Fruit fly (Drosophila melanogaster) S2 (cell line): Measurements from ENCODE around the gene Pde1c.

Experiments
- CG8478 ChIP-seq: fragments of >200 bp; optimal IDR thresholded peaks from 2 replicates; lab custom pipeline; 2018
- CTCF ChIP-seq, 2 experiments: fragments of >200 bp; optimal IDR thresholded peaks; 2 replicates each; lab custom pipeline; 2018

Pde1c gene

DNA sequence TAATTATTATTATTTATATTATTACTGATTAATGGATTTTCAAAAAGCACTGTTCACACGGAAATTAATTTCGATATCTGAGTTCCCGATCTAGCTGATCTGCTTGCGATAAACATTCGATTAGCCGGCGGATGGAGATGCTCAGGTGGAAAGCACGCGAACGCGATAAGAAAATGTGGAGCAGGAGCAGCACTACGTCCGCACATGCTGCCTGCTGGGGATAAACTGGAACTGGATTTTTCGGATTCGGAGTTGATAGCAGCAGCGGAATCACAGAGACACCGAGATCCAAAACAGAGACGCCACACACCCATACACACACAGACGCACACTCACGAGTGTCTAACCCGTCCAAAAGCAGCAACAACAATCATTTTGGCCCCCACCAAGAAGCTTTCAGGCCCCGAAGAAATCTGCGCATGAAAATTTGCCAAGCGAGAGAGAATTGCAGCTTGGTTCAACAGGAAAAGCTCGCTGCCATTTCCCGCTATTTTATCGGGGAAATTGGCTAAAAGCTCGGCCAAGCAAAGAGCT lies 54.1 kb downstream of the Pde1c start:
- TF ChIP-seq CTCF (optimal IDR thresholded peaks at IDR 0.05; lab: Kevin White, UChicago): no peak
- TF ChIP-seq CG8478 (lab: Kevin White, UChicago): no peak

DNA sequence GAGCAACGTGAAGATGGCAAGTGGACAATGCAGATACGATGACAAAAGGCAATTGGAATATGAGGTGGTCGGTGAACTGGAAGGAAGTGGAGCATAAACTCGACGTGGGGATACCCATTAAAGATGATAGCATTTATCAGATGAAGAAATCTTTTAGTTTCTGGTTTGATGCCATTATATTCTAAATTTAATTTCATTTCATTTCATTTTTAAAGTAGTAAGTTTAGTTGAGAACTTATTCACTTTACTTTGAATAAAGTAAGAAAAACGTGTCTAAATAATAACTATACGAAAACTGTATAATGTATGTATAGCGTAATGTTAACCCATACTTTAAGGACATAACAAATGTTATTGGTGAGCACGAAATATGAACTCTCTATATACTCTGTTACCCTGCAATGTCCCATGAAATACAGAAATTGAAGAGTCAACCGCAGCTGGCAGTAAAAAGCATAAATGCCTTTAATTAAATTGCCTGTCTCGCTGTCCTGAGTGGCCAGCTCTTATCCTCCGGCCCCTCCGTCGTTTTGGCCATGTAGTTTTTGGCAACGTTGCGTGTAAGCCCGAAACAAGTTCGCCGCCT lies 57.4 kb downstream of the Pde1c start:
- no peak for TF ChIP-seq CTCF (optimal IDR thresholded peaks at IDR 0.05; lab: Kevin White, UChicago)
- TF ChIP-seq CG8478 (lab: Kevin White, UChicago): no peak

DNA sequence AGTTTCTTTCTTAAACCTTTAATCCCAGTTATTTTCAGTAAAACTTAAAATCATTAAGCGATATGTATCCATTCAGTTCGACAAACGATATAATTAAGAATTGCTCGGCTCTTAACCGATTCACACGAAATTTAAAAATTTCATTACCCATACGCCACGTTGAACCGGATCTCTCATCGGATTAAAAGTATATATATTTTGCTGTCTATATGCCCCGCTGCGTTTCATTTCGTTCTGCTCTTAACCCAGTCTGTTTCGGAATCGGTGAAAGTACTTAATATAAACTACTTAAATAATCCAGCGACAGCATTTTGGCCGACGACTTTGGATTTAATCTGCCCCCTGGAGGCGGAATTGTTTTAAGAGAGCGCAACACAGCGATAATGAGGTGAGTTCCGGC lies 75.2 kb downstream of the Pde1c start, which contains the start of gene CG42751:
Gene CG42751 (plus strand): TSS at position 301 of the 400 bp plus-strand sequence.
- no peak for TF ChIP-seq CTCF (optimal IDR thresholded peaks at IDR 0.05; lab: Kevin White, UChicago)
- TF ChIP-seq CG8478 (lab: Kevin White, UChicago): no peak

DNA sequence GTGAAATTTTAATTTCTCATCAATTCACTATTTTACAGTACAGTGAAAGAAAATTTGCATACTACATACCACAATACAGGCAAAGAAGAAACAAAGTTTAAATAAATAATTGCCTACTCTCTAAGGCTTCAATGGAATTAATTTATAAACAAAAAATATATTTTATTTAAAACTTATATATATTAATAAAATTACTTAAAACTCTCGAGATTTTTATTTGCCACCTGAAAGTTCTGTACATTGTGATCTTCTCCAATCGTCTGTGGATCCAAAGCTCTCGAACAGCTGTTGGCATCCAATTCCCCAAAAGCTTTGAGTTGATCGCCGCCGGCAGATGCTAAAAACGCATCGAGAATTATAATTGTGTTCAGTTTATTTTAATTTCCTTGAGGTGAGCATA lies 78.7 kb downstream of the Pde1c start, which contains the start of gene Mal-B2:
Gene Mal-B2 (plus strand): TSS at position 301 of the 400 bp plus-strand sequence.
- TF ChIP-seq CG8478 (lab: Kevin White, UChicago): no peak
- no peak for TF ChIP-seq CTCF (optimal IDR thresholded peaks at IDR 0.05; lab: Kevin White, UChicago)

DNA sequence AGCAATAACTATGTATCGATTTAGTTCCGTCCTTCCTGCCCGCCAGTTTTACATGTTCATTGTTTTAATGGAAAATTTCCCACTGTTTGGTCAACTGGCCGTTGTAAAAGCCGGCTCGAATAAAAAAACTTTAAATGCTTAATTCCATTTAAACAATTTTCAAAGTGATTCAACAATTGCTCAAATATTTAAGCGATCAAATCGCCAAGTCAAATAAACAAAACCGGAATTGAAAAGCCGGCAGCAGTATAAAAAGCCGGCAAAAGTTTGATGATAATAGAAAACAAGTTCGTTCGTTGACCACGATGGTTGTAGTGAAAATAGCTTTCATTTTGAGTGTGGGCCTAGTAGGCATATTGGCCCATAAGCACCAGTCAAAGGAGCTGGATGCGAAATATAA lies 81.4 kb downstream of the Pde1c start, which contains the start of gene Mal-B1:
Gene Mal-B1 (plus strand): TSS at position 301 of the 400 bp plus-strand sequence.
- TF ChIP-seq CG8478 (lab: Kevin White, UChicago) (no peak), CTCF (optimal IDR thresholded peaks at IDR 0.05; lab: Kevin White, UChicago) (no peak)

DNA sequence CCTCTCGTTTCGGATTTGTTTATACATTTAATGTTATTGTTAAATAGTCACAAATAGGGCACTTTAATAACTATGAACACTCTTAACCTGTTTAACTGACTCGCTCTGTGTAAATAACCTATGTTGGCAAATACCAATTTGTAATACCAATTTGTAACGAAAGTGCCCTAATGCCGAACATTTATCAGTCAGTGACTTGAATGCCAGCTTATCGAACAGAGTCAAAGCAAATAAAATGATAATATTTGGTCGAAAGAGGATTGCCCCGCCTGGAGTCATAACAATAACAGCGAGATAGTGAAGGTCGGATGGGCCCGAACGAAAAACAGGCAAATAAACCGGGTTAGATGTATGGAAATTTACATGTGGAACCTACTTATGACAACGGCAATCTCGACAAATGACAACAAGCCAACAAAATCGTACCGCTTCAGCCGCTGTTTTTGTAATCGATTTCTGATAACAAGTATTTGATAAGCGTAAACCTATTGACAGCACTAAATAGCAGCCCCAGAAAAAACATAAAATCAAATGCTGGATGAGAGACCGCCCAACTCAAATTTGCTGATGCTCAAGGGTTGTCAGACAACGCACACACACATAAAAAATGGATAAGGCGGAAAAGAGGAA lies 83.1 kb downstream of the Pde1c start:
- TF ChIP-seq CTCF (optimal IDR thresholded peaks at IDR 0.05; lab: Kevin White, UChicago): no peak
- TF ChIP-seq CG8478 (lab: Kevin White, UChicago): no peak

DNA sequence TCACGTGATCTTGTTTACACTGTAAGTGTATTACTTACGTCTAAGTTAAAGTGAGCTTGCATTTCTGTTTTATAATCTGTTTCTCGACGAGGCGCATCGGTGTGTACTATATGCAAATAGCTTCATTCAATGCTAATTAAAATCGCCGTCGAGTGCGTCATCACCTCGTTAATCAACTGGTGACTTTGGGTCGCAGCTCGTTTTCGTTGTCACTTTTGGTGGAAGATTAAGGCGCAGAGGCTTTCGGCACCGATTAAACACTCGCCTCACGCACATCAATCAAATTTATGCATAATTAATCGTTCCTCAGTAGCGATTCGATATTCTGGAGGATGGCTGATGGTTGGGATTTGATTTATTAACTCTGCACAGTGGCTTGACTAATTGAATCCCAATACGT lies 84.1 kb downstream of the Pde1c start:
- TF ChIP-seq CTCF (optimal IDR thresholded peaks at IDR 0.05; lab: Kevin White, UChicago) (no peak), CG8478 (lab: Kevin White, UChicago) (no peak)

DNA sequence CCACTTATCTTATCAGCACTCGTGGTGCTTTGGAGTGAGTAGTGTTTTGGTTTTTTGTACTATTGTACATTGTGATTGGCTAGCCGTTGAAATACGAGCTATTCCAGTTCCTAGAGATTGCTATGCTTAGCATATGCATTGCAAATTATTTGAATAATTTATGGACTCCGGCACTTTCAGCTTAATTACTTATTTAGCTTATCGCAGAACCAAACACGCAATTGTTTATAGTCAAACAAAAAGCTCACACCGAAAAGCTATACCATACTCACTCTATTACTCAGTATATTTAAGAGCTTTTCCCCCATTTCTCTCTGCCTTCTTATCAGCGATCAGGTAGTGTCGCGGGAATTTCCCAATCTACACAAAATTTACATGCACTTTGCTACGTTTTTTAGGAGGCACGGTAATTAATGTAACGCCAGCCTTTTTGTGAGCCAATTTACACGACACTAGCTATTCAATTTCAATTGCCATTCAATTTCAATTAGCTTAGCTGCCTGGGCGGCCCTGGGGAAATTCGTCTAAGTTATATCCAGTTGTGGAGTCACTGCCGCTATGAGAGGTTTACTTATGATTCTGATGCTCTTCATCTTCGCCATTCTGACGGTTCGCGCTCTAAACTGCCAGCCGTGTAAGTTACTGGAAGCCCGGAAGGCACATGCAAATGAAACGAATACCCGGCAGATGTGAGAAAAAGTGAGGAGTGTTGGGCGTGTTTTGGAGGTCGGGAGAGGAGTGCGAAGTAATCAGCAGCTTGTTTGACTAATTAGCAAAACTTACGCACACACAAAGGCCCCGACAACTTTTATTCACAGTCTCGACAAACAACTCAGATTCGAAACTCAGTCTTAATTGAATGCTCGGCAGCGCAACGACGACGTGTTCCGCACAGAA lies 85.8 kb downstream of the Pde1c start, which contains the start of the genes CG44008, CG14933, CG46426 and CG42486:
Gene CG44008 (minus strand): TSS at position 155 of the 897 bp plus-strand sequence.
Gene CG14933 (plus strand): TSS at position 538 of the 897 bp plus-strand sequence.
Gene CG46426 (plus strand): TSS at position 538 of the 897 bp plus-strand sequence.
Gene CG42486 (plus strand): TSS at position 847 of the 897 bp plus-strand sequence.
- TF ChIP-seq CTCF (optimal IDR thresholded peaks at IDR 0.05; lab: Kevin White, UChicago) (no peak), CG8478 (lab: Kevin White, UChicago) (no peak)

DNA sequence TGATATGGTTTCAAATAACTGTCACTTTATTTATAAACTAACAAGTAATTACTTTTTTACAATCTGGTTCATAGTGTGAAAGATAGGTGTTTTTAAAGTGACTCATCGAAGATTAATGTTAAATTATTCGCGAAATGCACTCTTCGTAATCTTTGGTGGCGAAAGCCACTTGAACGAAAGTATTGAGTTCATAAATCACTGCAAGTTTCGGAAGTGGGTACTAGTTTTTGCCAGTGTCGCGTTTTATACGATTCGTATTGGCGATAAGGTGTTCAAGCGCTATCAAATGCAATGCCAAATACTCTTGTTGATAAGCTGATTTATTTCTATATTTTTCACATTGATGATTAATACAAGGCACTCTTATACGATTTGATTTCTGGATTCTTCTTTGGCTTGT lies 86.8 kb downstream of the Pde1c start:
- TF ChIP-seq CG8478 (lab: Kevin White, UChicago): no peak
- TF ChIP-seq CTCF (optimal IDR thresholded peaks at IDR 0.05; lab: Kevin White, UChicago): no peak

DNA sequence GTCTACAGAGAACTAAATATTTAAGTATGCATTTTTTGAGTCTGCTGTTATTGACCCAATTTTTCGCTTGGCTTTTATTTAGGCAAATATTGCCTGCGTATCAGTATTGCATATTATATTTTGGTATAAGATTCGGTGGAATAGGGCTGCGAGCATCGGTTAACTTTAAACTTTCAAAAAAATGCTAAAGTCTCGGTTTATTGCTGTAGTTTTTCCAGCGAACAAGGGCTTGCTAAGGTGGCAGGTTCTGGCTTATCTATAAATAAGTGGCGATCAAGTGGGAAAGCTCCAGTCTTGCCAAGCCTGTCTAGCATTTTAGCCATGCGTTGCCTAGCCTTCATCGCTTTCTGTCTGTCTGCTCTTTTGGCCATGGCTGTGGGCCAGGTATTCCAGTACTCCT lies 88.0 kb downstream of the Pde1c start, which contains the start of gene CG31704:
Gene CG31704 (plus strand): TSS at position 301 of the 400 bp plus-strand sequence.
- TF ChIP-seq CG8478 (lab: Kevin White, UChicago) (no peak), CTCF (optimal IDR thresholded peaks at IDR 0.05; lab: Kevin White, UChicago) (no peak)

DNA sequence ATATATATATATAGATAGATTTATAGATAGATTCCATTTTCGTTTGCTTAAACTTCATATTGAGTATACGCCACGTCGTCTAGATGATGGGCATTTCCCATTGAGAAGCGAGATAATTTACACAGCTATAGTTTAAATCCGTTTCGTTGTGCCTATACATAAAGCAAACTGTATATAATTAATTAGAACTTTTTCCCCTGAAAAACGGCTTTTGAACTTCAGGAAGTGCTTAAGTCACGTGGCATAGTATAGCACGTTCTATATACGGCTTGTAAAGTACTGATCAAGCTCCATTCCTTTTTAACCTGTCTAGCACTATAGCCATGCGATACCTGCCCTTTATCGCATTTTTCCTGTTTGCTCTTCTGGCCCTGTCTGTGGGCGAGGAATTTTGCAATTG lies 88.8 kb downstream of the Pde1c start, which contains the start of gene Sfp33A3:
Gene Sfp33A3 (plus strand): TSS at position 301 of the 400 bp plus-strand sequence.
- TF ChIP-seq CTCF (optimal IDR thresholded peaks at IDR 0.05; lab: Kevin White, UChicago) (no peak), CG8478 (lab: Kevin White, UChicago) (no peak)

DNA sequence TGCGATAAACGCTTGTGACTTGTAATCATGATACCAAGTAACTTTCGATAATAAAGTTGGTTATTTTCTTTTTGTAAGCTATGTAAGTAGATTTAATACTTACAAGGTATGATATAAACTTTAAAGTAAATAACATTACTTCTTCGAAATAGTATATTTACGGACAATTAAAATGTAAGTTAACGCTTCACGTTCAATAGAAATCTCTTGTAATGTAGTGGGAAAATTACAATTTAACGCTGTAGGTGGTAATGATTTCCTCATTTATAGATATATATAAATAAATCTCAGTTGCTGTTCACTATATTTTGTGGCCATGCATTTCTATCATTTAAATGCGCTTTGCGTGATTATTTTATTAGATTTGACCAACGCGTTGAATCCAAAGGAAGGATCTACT lies 91.0 kb downstream of the Pde1c start, which contains the start of gene Sfp33A2:
Gene Sfp33A2 (plus strand): TSS at position 301 of the 400 bp plus-strand sequence.
- no peak for TF ChIP-seq CTCF (optimal IDR thresholded peaks at IDR 0.05; lab: Kevin White, UChicago)
- TF ChIP-seq CG8478 (lab: Kevin White, UChicago): no peak

DNA sequence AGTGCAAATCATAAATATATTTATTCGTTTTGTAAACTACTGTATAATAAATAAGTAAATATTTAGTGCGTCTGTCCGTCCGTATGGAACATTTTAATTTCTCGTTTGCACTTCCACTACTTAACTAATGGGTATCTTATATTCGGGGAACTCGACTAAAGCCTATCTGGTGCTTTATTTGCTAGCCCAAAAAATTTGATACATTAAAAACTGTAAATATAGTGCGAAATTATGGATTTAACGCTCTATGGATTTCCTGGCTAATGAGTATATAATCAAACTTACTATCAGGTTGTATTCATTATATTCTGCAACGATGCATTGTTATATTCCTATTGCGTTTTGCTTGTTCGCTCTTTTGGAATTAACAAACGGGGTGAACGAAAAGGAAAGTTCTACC lies 91.4 kb downstream of the Pde1c start, which contains the start of gene Sfp33A4:
Gene Sfp33A4 (plus strand): TSS at position 301 of the 400 bp plus-strand sequence.
- TF ChIP-seq CTCF (optimal IDR thresholded peaks at IDR 0.05; lab: Kevin White, UChicago): no peak
- no peak for TF ChIP-seq CG8478 (lab: Kevin White, UChicago)

DNA sequence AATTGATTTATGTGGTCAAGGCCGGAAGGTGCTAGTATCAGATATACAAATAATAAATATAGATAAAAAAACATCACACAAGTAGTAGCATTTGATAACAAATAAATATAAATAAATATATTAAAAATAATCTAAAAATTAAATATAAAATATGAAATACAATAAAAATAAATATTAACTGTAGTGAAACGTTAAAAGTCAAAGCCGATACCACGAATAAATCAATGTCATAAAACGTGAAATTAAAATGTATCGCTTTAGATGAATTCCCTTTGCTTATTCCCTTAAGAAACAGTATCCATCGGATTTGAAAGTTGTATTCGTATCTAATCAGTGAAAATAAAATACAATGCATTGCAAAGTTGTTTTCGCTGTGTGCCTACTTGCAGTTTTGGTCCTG lies 94.1 kb downstream of the Pde1c start, which contains the start of gene CG45012:
Gene CG45012 (plus strand): TSS at position 301 of the 400 bp plus-strand sequence.
- TF ChIP-seq CG8478 (lab: Kevin White, UChicago) (no peak), CTCF (optimal IDR thresholded peaks at IDR 0.05; lab: Kevin White, UChicago) (no peak)
